Fruit fly (Drosophila melanogaster): Measurements from ENCODE around the gene CG15546.

The CG15546 gene

DNA sequence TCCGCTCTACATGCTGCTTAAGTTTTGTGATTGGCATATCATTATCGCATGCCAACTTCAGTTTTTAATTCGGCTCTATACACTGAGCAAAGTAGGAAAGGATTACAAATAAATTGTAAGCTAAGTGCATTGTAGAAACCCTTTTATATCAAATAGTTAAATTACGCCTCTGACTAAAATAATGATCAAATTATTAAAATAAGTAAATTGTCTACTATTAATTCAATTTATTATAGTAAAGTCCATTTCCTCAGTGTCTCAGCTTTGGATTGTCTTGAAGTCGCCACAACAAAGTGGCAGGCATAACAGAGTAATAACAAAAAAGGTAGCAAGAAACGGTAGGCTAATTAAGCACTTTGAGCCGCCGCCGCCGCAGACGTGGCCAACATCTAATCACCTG, 13.5 kb downstream of the CG15546 start:
- TF ChIP-seq CG17801 (GFP tag; optimal IDR thresholded peaks at IDR 0.05; ENCODE audit: partially characterized antibody) = no peak

DNA sequence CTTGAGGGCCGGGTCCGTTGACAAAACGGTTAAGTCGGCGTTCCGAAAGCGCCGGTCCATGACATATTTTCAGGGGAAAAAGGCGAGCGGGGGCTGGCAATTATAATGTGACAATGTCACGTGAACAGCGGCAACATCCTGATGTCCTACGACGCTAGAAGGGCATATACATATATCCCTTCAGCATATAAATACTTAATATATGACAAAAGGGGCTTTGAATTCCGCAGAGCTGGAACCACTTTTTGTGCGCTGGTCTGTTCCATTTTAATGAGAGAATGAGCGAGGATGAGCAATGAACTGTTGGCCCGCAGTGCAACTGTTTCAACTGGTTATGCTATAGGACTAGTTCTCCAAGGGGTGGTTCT, 15.4 kb downstream of the CG15546 start:
- no peak for TF ChIP-seq CG17801 (GFP tag; optimal IDR thresholded peaks at IDR 0.05; ENCODE audit: partially characterized antibody)

DNA sequence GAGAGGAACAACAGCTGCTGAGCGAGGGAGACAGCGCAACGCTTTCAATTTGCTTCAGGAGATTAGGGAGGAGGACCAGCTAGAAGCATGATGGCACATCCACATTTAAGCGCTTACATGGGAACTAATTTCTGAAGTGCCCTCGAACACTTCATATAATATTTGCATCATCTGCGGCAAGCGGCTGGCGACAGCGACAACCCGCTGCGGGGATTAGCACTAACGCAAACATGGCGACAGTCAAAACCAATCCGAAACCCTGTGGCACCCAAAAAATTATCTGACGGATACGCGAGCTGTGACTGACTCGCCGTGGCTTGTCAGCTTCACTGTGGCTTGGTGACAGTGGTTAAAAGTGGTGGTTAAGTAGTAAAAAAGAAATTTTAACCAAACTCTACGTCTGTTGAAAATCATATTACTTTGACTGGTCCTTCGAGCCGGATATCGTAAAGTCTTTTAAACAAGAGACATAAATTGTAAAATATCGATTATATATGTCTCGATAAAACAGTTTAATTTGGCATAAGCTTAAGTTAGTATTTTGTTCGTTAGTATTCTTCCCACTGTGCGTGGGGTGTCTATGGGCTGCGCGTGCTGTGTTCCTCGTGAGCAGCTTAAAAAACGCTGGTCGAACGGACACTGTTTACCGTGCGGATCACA, 16.0 kb downstream of the CG15546 start:
- no peak for TF ChIP-seq CG17801 (GFP tag; optimal IDR thresholded peaks at IDR 0.05; ENCODE audit: partially characterized antibody)

DNA sequence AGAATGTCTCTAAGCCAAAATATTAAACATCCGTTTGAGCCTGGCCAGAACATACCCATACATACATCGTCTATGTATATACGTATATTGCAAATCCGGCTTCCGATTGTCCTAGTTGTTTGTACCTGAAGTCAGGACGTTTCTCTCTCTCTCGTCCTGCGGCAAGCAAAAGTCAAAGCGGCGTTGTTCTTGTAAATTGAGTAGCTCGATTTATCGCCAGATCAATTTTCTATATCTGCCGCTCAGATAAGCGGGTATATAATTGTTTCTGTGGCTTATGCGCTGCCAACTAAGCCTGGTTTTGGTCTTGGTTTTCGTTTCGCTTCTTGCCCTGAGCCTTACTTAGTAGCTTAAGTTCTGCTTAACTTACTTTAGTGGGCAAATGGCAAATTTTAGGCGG, 19.4 kb downstream of the CG15546 start:
- no peak for TF ChIP-seq CG17801 (GFP tag; optimal IDR thresholded peaks at IDR 0.05; ENCODE audit: partially characterized antibody)

- no peak for TF ChIP-seq CG17801 (GFP tag; optimal IDR thresholded peaks at IDR 0.05; ENCODE audit: partially characterized antibody)
Observed at dm6 chr3R:30855176-30855575, 20.8 kb downstream of the CG15546 start.

dm6 chr3R:30851843-30852365, 24.1 kb downstream of the CG15546 start, which contains the start of gene tll:
tll (plus strand) TSS chr3R:30852315.
- no peak for TF ChIP-seq CG17801 (GFP tag; optimal IDR thresholded peaks at IDR 0.05; ENCODE audit: partially characterized antibody)

DNA sequence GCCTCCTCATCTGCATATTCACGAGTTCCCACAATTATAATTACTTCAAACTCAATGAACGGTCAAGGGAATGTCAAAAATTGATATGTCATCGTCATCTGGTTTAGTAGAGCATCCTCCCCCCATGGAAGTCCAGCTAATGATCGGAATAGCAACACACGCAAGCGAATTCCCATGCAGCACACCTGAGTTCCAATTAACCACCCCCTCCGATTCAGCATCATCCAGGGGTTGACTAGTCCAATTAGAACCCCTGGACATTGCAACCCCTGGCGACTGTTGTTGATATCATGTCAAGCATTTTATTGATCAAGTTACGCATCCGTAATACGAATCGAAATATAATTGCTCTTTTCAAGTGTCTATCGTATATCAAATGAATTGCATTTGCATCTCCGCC, 25.5 kb downstream of the CG15546 start:
- TF ChIP-seq CG17801 (GFP tag; optimal IDR thresholded peaks at IDR 0.05; ENCODE audit: partially characterized antibody) = no peak

- TF ChIP-seq CG17801 (GFP tag; optimal IDR thresholded peaks at IDR 0.05; ENCODE audit: partially characterized antibody) = no peak
Observed at dm6 chr3R:30849473-30850145, 26.4 kb downstream of the CG15546 start.

DNA sequence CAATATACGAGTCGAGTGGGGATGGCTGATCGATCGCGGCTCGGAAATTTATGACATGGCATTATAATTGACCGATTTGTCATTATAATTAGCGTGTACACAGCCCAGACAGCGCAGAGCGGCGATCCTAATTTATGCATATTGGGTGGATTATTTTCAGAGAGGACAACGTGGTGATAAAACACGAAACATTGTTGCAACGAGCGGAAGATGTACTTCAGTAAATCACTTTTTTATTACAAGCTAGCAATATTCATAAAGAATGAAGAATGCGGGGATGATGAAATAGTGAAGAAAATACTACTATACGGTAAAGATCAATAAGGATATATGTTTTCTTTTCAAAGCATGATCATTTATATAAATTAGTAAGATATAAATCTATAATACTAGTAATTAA, 31.6 kb downstream of the CG15546 start:
- TF ChIP-seq CG17801 (GFP tag; optimal IDR thresholded peaks at IDR 0.05; ENCODE audit: partially characterized antibody) = no peak

DNA sequence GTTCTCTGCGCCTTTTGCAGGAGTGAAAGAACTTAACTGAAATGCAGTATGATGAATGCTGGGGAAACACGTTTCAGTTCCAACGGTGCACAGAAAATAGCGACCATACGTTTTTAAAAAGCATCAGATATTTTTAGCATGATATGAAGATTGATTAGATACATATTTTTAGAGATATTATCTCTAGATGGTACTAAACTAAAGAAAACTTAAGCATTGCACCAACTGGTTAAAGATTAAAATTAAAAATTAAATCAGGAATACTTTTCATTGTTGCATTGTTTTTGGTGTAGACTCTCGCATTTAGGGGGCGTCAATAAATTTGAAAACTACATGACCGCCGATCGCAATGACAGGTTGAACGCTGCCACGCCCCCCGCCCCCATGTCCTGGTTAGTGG, 32.3 kb downstream of the CG15546 start:
- TF ChIP-seq CG17801 (GFP tag; optimal IDR thresholded peaks at IDR 0.05; ENCODE audit: partially characterized antibody) = no peak

DNA sequence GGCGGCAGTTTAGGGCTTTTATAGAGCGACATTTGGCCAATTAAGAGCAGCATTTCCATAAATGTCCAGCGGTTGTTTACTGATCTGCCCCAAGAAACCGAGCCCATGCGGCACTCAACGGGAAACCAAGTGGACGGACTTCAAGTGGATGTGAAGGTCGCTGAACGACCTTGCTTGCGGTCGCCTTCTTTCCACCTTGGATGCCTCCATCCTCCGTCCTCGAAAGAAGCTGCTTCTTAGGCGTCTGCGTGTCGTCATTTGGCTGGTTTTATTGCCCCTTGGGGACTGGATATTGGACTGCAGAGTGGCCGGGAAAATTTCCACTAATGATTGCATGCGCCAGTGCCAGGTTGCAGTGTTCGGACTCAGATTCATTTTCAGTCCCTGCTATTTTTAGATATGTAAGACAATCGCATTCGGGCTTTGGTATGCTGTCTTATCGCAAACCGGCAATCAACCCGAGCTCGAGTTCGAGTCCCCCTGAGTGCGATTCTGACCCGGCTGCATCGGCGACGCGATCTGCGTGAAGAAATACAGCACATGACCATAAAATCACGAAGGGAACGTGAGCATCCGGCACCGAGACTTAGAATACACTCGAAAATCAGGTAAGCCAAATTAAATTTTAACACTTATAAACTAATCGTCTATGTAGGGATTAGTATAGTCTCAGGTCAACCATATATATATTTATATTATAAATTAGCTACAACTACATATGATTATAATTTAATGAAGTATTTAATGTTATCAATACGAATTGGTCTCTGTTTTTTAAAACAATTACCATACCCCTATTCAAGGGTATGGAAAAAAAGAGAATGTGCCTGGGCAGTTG, 33.1 kb downstream of the CG15546 start:
- TF ChIP-seq CG17801 (GFP tag; optimal IDR thresholded peaks at IDR 0.05; ENCODE audit: partially characterized antibody) = no peak

DNA sequence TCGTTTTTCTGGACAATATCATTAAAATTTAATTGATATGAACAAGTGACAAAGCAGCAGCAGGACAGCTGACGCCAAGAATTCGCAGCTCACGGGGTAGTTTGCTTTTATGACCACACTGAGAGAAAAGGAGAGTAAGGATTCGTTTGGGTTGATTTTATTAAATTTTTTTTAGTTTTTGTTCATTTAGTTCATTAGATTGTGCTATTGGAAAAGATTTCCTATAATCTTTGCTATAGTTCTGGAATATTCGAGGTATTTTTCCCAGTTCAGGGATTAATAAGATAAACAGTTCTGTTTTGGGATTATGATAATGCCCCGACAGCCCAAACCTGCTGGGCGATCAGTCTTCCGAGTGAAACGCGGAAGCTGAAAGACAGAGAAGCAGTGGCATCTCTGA, 33.8 kb downstream of the CG15546 start:
- TF ChIP-seq CG17801 (GFP tag; optimal IDR thresholded peaks at IDR 0.05; ENCODE audit: partially characterized antibody) = no peak

DNA sequence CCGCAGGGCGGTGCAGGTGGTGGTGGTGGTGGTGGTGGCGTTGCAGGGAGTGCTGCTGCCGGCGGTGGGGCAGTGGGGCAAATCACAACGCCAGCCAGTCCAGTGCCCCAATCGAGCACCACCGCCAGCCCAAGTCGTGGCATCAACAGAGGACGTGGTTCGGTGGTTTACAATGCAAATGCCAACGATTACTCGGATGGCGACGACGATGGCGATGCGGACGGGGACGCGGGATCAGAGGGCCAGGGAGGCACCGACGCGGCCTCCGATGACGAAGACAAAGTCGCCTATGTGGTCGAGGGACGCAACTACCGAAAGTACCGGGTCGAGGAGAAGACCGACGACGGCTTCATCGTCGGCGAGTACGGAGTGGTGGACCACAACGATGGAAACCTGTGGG, 35.2 kb downstream of the CG15546 start:
- TF ChIP-seq CG17801 (GFP tag; optimal IDR thresholded peaks at IDR 0.05; ENCODE audit: partially characterized antibody) = no peak

- TF ChIP-seq CG17801 (GFP tag; optimal IDR thresholded peaks at IDR 0.05; ENCODE audit: partially characterized antibody) = no peak
Observed at dm6 chr3R:30833078-30833477, 42.9 kb downstream of the CG15546 start.

DNA sequence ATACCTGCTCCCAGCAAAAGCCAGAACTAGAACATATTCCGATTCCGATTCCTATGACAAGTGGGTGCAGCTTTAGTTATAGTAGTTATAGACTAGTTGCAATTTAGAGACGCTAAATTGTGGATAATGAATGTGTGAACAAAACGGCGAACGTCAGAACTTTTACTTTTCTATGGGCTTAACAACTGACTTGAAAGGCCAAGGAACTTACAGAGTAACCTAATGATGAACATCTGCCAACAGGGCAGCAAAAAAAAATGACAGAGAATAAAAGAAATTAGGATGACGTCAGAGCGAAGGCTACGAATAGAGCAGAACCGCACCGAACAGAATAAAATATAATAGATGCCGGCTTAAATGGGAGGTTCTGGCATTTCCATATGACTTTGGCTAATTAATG, 43.9 kb downstream of the CG15546 start:
- TF ChIP-seq CG17801 (GFP tag; optimal IDR thresholded peaks at IDR 0.05; ENCODE audit: partially characterized antibody) = no peak

Data from ovary, adult (tissue).